Worm (Caenorhabditis elegans) whole organism, late embryonic: Measurements from ENCODE around the gene ttr-44.

Source experiments
- C08G9.2 ChIP-seq: sonication (generic microtip); optimal IDR thresholded peaks from 2 replicates; lab custom pipeline; 2016; ENCODE audit warnings: mild to moderate bottlenecking, missing genetic modification characterization, moderate library complexity, missing compliant biosample characterization
- C38D4.7 ChIP-seq: fragments of 200-800 bp; sonication (Bioruptor generic); optimal IDR thresholded peaks from 2 replicates; lab custom pipeline; 2018; ENCODE audit warnings: mild to moderate bottlenecking, missing genetic modification characterization, moderate library complexity, missing compliant biosample characterization
- F13H6.1 ChIP-seq: sonication (generic microtip); optimal IDR thresholded peaks from 2 replicates; lab custom pipeline; 2016; ENCODE audit warnings: missing genetic modification characterization, missing compliant biosample characterization
- K02D7.2 ChIP-seq: sonication (generic microtip); optimal IDR thresholded peaks from 2 replicates; lab custom pipeline; 2017; ENCODE audit warnings: mild to moderate bottlenecking, missing genetic modification characterization, missing compliant biosample characterization
- Y22D7AL.16 ChIP-seq: sonication (generic microtip); optimal IDR thresholded peaks from 2 replicates; lab custom pipeline; 2016; ENCODE audit warnings: missing genetic modification characterization, missing compliant biosample characterization
- ama-1 ChIP-seq: fragments of 150-350 bp; optimal IDR thresholded peaks from 2 replicates; lab custom pipeline; 2014
- ceh-14 ChIP-seq: sonication (generic microtip); optimal IDR thresholded peaks from 2 replicates; lab custom pipeline; 2016; ENCODE audit warnings: missing genotype, missing genetic modification characterization, missing compliant biosample characterization
- ceh-18 ChIP-seq: sonication (generic microtip); optimal IDR thresholded peaks from 2 replicates; lab custom pipeline; 2016; ENCODE audit warnings: missing genetic modification characterization, missing compliant biosample characterization
- ceh-24 ChIP-seq: sonication (generic microtip); optimal IDR thresholded peaks from 2 replicates; lab custom pipeline; 2016; ENCODE audit warnings: mild to moderate bottlenecking, missing genetic modification characterization, missing compliant biosample characterization
- ceh-30 ChIP-seq: fragments of 150-350 bp; optimal IDR thresholded peaks from 2 replicates; lab custom pipeline; 2014; ENCODE audit warnings: missing biosample characterization, missing genetic modification characterization
- ceh-31 ChIP-seq: sonication (generic microtip); optimal IDR thresholded peaks from 2 replicates; lab custom pipeline; 2016; ENCODE audit warnings: missing genetic modification characterization, missing compliant biosample characterization
- ceh-45 ChIP-seq: fragments of 200-800 bp; sonication (Bioruptor generic); IDR thresholded peaks from 2 replicates; pipeline ENCODE4 v1.3.6; 2022; ENCODE audit warnings: missing genetic modification reagents, missing genetic modification characterization, missing compliant biosample characterization
- ceh-48 ChIP-seq: sonication (generic microtip); optimal IDR thresholded peaks from 2 replicates; lab custom pipeline; 2016; ENCODE audit warnings: missing genetic modification characterization, inconsistent platforms, missing compliant biosample characterization
- ceh-6 ChIP-seq: fragments of 200-800 bp; sonication (Bioruptor generic); optimal IDR thresholded peaks from 2 replicates; lab custom pipeline; 2018; ENCODE audit warnings: mild to moderate bottlenecking, missing genetic modification characterization, missing compliant biosample characterization
- ceh-9 ChIP-seq: sonication (generic microtip); optimal IDR thresholded peaks from 2 replicates; lab custom pipeline; 2016; ENCODE audit warnings: mild to moderate bottlenecking, missing genetic modification characterization, inconsistent platforms, missing compliant biosample characterization
- dmd-4 ChIP-seq: sonication (generic microtip); optimal IDR thresholded peaks from 2 replicates; lab custom pipeline; 2016; ENCODE audit warnings: borderline replicate concordance, missing genetic modification characterization, missing compliant biosample characterization
- elt-4 ChIP-seq: sonication (generic microtip); optimal IDR thresholded peaks from 2 replicates; lab custom pipeline; 2016; ENCODE audit warnings: missing genetic modification characterization, missing compliant biosample characterization
- ets-4 ChIP-seq: sonication (generic microtip); optimal IDR thresholded peaks from 2 replicates; lab custom pipeline; 2016; ENCODE audit warnings: missing genetic modification characterization, missing compliant biosample characterization
- fkh-10 ChIP-seq: fragments of 150-350 bp; optimal IDR thresholded peaks from 2 replicates; lab custom pipeline; 2014; ENCODE audit warnings: missing biosample characterization, missing genetic modification reagents, missing genetic modification characterization
- fkh-6 ChIP-seq: sonication (generic microtip); optimal IDR thresholded peaks from 2 replicates; lab custom pipeline; 2016; ENCODE audit warnings: missing genetic modification characterization, missing compliant biosample characterization
- gmeb-2 ChIP-seq: sonication (generic microtip); optimal IDR thresholded peaks from 2 replicates; lab custom pipeline; 2016; ENCODE audit warnings: missing genetic modification characterization, inconsistent platforms, missing compliant biosample characterization
- hlh-13 ChIP-seq: fragments of 200-800 bp; sonication (Bioruptor generic); optimal IDR thresholded peaks from 2 replicates; lab custom pipeline; 2018; ENCODE audit warnings: mild to moderate bottlenecking, missing genetic modification characterization, missing compliant biosample characterization
- hlh-15 ChIP-seq: sonication (generic microtip); optimal IDR thresholded peaks from 2 replicates; lab custom pipeline; 2016; ENCODE audit warnings: missing genetic modification characterization, missing compliant biosample characterization
- hlh-30 ChIP-seq: sonication (generic microtip); optimal IDR thresholded peaks from 2 replicates; lab custom pipeline; 2017; ENCODE audit warnings: antibody characterized with exemption, missing genetic modification characterization, missing compliant biosample characterization; ENCODE audit not compliant: insufficient read depth
- hlh-6 ChIP-seq: sonication (generic microtip); optimal IDR thresholded peaks from 2 replicates; lab custom pipeline; 2016; ENCODE audit warnings: missing genotype, missing genetic modification characterization, missing compliant biosample characterization
- lim-6 ChIP-seq: sonication (generic microtip); optimal IDR thresholded peaks from 2 replicates; lab custom pipeline; 2016; ENCODE audit warnings: missing genetic modification characterization, missing compliant biosample characterization
- madf-2 ChIP-seq: sonication (generic microtip); optimal IDR thresholded peaks from 2 replicates; lab custom pipeline; 2017; ENCODE audit warnings: missing genetic modification characterization, missing compliant biosample characterization
- mec-3 ChIP-seq: sonication (generic microtip); optimal IDR thresholded peaks from 2 replicates; lab custom pipeline; 2016; ENCODE audit warnings: borderline replicate concordance, missing genetic modification characterization, missing compliant biosample characterization
- nfya-1 ChIP-seq: sonication (generic microtip); optimal IDR thresholded peaks from 2 replicates; lab custom pipeline; 2017; ENCODE audit warnings: missing genetic modification characterization, mild to moderate bottlenecking, missing compliant biosample characterization, antibody characterized with exemption, moderate library complexity
- npax-4 ChIP-seq: sonication (generic microtip); optimal IDR thresholded peaks from 2 replicates; lab custom pipeline; 2016; ENCODE audit warnings: missing genetic modification characterization, missing compliant biosample characterization
- odd-2 ChIP-seq: sonication (generic microtip); optimal IDR thresholded peaks from 2 replicates; lab custom pipeline; 2017; ENCODE audit warnings: antibody characterized with exemption, mild to moderate bottlenecking, missing genetic modification characterization, missing compliant biosample characterization
- pag-3 ChIP-seq: sonication (generic microtip); optimal IDR thresholded peaks from 2 replicates; lab custom pipeline; 2016; ENCODE audit warnings: missing compliant biosample characterization, missing genetic modification characterization, borderline replicate concordance
- pha-2 ChIP-seq: sonication (generic microtip); optimal IDR thresholded peaks from 2 replicates; lab custom pipeline; 2017; ENCODE audit warnings: mild to moderate bottlenecking, missing genetic modification characterization, missing compliant biosample characterization
- pha-4 ChIP-seq: fragments of 150-350 bp; optimal IDR thresholded peaks from 2 replicates; lab custom pipeline; 2018; ENCODE audit warnings: missing biosample characterization, missing genetic modification reagents, missing genetic modification characterization
- pqm-1 ChIP-seq: sonication (generic microtip); optimal IDR thresholded peaks from 2 replicates; lab custom pipeline; 2016; ENCODE audit warnings: missing genetic modification characterization, missing compliant biosample characterization
- sox-2 ChIP-seq: fragments of 200-800 bp; sonication (Bioruptor generic); IDR thresholded peaks from 2 replicates; pipeline ENCODE4 v1.3.6; 2022; ENCODE audit warnings: missing genetic modification reagents, missing genetic modification characterization, missing compliant biosample characterization
- sox-4 ChIP-seq: sonication (generic microtip); optimal IDR thresholded peaks from 2 replicates; lab custom pipeline; 2017; ENCODE audit warnings: mild to moderate bottlenecking, missing genetic modification characterization, inconsistent platforms, missing compliant biosample characterization
- tbx-2 ChIP-seq: sonication (generic microtip); optimal IDR thresholded peaks from 2 replicates; lab custom pipeline; 2016; ENCODE audit warnings: missing genetic modification characterization, missing compliant biosample characterization
- tbx-7 ChIP-seq: sonication (generic microtip); optimal IDR thresholded peaks from 2 replicates; lab custom pipeline; 2016; ENCODE audit warnings: missing genotype, missing genetic modification characterization, missing compliant biosample characterization
- ttx-3 ChIP-seq: sonication (generic microtip); optimal IDR thresholded peaks from 2 replicates; lab custom pipeline; 2016; ENCODE audit warnings: missing genetic modification reagents, missing genetic modification characterization, missing compliant biosample characterization
- zip-5 ChIP-seq: sonication (generic microtip); optimal IDR thresholded peaks from 2 replicates; lab custom pipeline; 2016; ENCODE audit warnings: missing genetic modification characterization, missing compliant biosample characterization
- ztf-16 ChIP-seq: sonication (generic microtip); optimal IDR thresholded peaks from 2 replicates; lab custom pipeline; 2017; ENCODE audit warnings: missing genetic modification characterization, missing compliant biosample characterization

Gene ttr-44

ce11 chrV:13532469-13532868 lies 1.9 kb upstream of the ttr-44 start:
- TF ChIP-seq ceh-45 (GFP tag; lab: Robert Waterston, UW) (no peak), odd-2 (tag; lab: Kevin White, UChicago) (no peak), tbx-2 (no peak), ets-4 (tag; lab: Kevin White, UChicago) (no peak), hlh-13 (no peak), nfya-1 (tag; lab: Kevin White, UChicago) (no peak), ceh-18 (no peak), K02D7.2 (no peak), hlh-15 (tag; lab: Kevin White, UChicago) (no peak), pha-4 (no peak), mec-3 (tag; lab: Kevin White, UChicago) (no peak), lim-6 (tag; lab: Kevin White, UChicago) (no peak), pha-2 (no peak), C08G9.2 (tag; lab: Kevin White, UChicago) (no peak), elt-4 (tag; lab: Kevin White, UChicago) (no peak), pag-3 (tag; lab: Kevin White, UChicago) (no peak), ceh-24 (tag; lab: Kevin White, UChicago) (no peak)

ce11 chrV:13529165-13529564 lies 1.4 kb downstream of the ttr-44 start:
- no peak for TF ChIP-seq ceh-6 (GFP tag; lab: Kevin White, UChicago)
- no peak for TF ChIP-seq ceh-14
- no peak for TF ChIP-seq gmeb-2 (tag; lab: Kevin White, UChicago)
- TF ChIP-seq sox-2 (GFP tag; lab: Robert Waterston, UW): no peak
- no peak for TF ChIP-seq dmd-4 (tag; lab: Kevin White, UChicago)
- TF ChIP-seq ceh-9 (tag; lab: Kevin White, UChicago): no peak
- no peak for TF ChIP-seq ceh-31
- TF ChIP-seq sox-4 (tag; lab: Kevin White, UChicago): no peak
- no peak for TF ChIP-seq ceh-30
- TF ChIP-seq npax-4 (tag; lab: Kevin White, UChicago): no peak
- TF ChIP-seq zip-5 (tag; lab: Kevin White, UChicago): no peak
- TF ChIP-seq ama-1 (lab: Kevin White, UChicago): no peak

DNA sequence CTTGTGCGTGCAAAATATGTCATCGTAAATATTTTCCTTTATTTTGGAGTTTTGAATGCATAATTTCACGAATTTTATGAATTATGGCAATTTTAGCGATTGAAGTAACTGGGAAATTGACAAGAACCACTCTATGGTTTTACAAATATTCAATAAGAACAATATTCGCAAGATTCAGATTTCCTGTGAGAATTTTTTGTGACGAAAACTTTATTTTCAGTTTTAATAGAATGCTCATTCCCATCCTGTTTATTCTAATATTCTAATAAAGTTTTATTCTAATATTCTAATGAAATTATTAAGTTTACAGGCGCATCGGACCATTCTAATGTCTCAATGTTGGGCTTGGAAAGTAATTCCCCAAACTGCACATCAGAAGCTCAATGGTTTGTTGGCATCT lies 7.3 kb downstream of the ttr-44 start, which contains the start of gene R11G10.3:
R11G10.3 (plus strand) TSS at position 301 of the 400 bp plus-strand sequence.
- TF ChIP-seq madf-2 (no peak), ceh-14 (no peak), C08G9.2 (tag; lab: Kevin White, UChicago) (no peak), hlh-6 (tag; lab: Kevin White, UChicago) (no peak), dmd-4 (tag; lab: Kevin White, UChicago) (no peak), ceh-48 (tag; lab: Kevin White, UChicago) (no peak), pag-3 (tag; lab: Kevin White, UChicago) (no peak), ceh-45 (GFP tag; lab: Robert Waterston, UW) (no peak), C38D4.7 (GFP tag; lab: Kevin White, UChicago) (no peak), hlh-30 (no peak), fkh-10 (no peak), F13H6.1 (no peak)

DNA sequence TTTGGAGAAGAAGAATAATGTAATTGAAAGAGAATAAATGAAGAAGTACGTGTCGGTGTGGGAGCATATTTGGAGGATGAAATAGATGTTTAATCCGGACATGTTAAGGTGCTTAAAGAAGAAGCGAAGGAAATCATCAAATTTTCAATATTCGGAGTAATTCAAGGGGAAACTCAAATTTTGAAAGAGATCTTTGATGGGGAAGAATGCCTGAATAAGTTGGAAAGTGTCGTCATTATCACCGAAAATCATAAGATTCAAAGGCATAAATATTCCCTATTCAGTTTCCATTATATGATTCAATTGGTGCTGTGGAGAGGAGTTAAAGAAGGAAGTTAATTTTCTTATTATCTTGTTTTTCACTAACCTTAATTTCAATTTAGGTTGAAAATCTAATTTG lies 15.4 kb downstream of the ttr-44 start, which contains the start of gene semi-1:
semi-1 (minus strand) TSS at position 101 of the 400 bp plus-strand sequence.
- TF ChIP-seq Y22D7AL.16 (tag; lab: Kevin White, UChicago): no peak
- no peak for TF ChIP-seq lim-6 (tag; lab: Kevin White, UChicago)
- TF ChIP-seq ztf-16 (tag; lab: Kevin White, UChicago): no peak
- no peak for TF ChIP-seq tbx-7 (tag; lab: Kevin White, UChicago)
- TF ChIP-seq sox-4 (tag; lab: Kevin White, UChicago): no peak
- TF ChIP-seq ceh-30: no peak
- TF ChIP-seq ceh-14: no peak
- no peak for TF ChIP-seq ceh-6 (GFP tag; lab: Kevin White, UChicago)
- no peak for TF ChIP-seq ceh-18
- TF ChIP-seq ets-4 (tag; lab: Kevin White, UChicago): no peak
- TF ChIP-seq ceh-31: no peak
- no peak for TF ChIP-seq fkh-6 (tag; lab: Kevin White, UChicago)
- TF ChIP-seq elt-4 (tag; lab: Kevin White, UChicago): no peak
- no peak for TF ChIP-seq pha-4
- no peak for TF ChIP-seq gmeb-2 (tag; lab: Kevin White, UChicago)
- TF ChIP-seq pqm-1 (tag; lab: Kevin White, UChicago): no peak
- TF ChIP-seq ttx-3: no peak
- TF ChIP-seq, all 69 proteins: peak for 0
